Fruit fly (Drosophila melanogaster) whole organism, prepupa: ENCODE measurements around the gene CG17717.

Experiments
- Blimp-1 ChIP-seq: fragments of 200-800 bp; sonication (Bioruptor generic); optimal IDR thresholded peaks from 3 replicates; lab custom pipeline; 2017; ENCODE audit warnings: missing biosample characterization, missing genetic modification characterization, mild to moderate bottlenecking, moderate library complexity, missing genetic modification reagents
- CG10631 ChIP-seq: fragments of 200-800 bp; sonication (Bioruptor generic); optimal IDR thresholded peaks from 2 replicates; lab custom pipeline; 2016; ENCODE audit warnings: missing biosample characterization, missing genetic modification characterization
- CG10669 ChIP-seq: fragments of 200-800 bp; sonication (Bioruptor generic); optimal IDR thresholded peaks from 3 replicates; lab custom pipeline; 2018; ENCODE audit warnings: missing biosample characterization, mild to moderate bottlenecking, missing genetic modification characterization, moderate library complexity
- CG11294 ChIP-seq: fragments of 200-800 bp; sonication (Bioruptor generic); IDR thresholded peaks from 2 replicates; pipeline ENCODE4 v1.3.6; 2022; ENCODE audit warnings: missing biosample characterization, missing genetic modification characterization
- CG11762 ChIP-seq: fragments of 200-800 bp; sonication (Bioruptor generic); optimal IDR thresholded peaks from 3 replicates; lab custom pipeline; 2016; ENCODE audit warnings: missing biosample characterization, missing genetic modification characterization; ENCODE audit not compliant: insufficient read depth
- CG15336 ChIP-seq: fragments of 200-800 bp; sonication (Bioruptor generic); IDR thresholded peaks from 2 replicates; pipeline ENCODE4 v1.3.6; 2022; ENCODE audit warnings: missing biosample characterization, missing genetic modification characterization
- CG1621 ChIP-seq: fragments of 200-800 bp; sonication (Bioruptor generic); optimal IDR thresholded peaks from 3 replicates; lab custom pipeline; 2018; ENCODE audit warnings: missing biosample characterization, mild to moderate bottlenecking, missing genetic modification characterization
- CG16779 ChIP-seq: fragments of 200-800 bp; sonication (Bioruptor generic); optimal IDR thresholded peaks from 3 replicates; lab custom pipeline; 2017; ENCODE audit warnings: missing biosample characterization, mild to moderate bottlenecking, missing genetic modification characterization
- CG3032 ChIP-seq: fragments of 200-800 bp; optimal IDR thresholded peaks from 2 replicates; lab custom pipeline; 2019; ENCODE audit warnings: missing biosample characterization, mild to moderate bottlenecking, missing genetic modification characterization, moderate library complexity
- CG32006 ChIP-seq: fragments of 200-800 bp; sonication (Bioruptor generic); optimal IDR thresholded peaks from 3 replicates; lab custom pipeline; 2017; ENCODE audit warnings: missing biosample characterization, mild to moderate bottlenecking, missing genetic modification characterization
- CG3919 ChIP-seq: fragments of 200-800 bp; sonication (Bioruptor generic); optimal IDR thresholded peaks from 3 replicates; lab custom pipeline; 2016; ENCODE audit warnings: missing biosample characterization, missing genetic modification characterization
- CG4318 ChIP-seq: fragments of 200-800 bp; sonication (Bioruptor generic); optimal IDR thresholded peaks from 3 replicates; lab custom pipeline; 2017; ENCODE audit warnings: missing biosample characterization, mild to moderate bottlenecking, missing genetic modification characterization
- CG6163 ChIP-seq: fragments of 200-800 bp; sonication (Bioruptor generic); IDR thresholded peaks from 3 replicates; pipeline ENCODE4 v1.3.6; 2022; ENCODE audit warnings: missing biosample characterization, missing genetic modification characterization
- CG6276 ChIP-seq: fragments of 200-800 bp; sonication (Bioruptor generic); optimal IDR thresholded peaks from 2 replicates; lab custom pipeline; 2017; ENCODE audit warnings: missing biosample characterization, mild to moderate bottlenecking, missing genetic modification characterization
- CG6792 ChIP-seq: fragments of 200-800 bp; sonication (Bioruptor generic); optimal IDR thresholded peaks from 3 replicates; lab custom pipeline; 2016; ENCODE audit warnings: missing biosample characterization, missing genetic modification characterization
- CG6808 ChIP-seq: fragments of 200-800 bp; sonication (Bioruptor generic); optimal IDR thresholded peaks from 3 replicates; lab custom pipeline; 2017; ENCODE audit warnings: missing biosample characterization, missing genetic modification characterization, mild to moderate bottlenecking, moderate library complexity, missing genetic modification reagents
- CG6854 ChIP-seq: fragments of 200-800 bp; sonication (Bioruptor generic); optimal IDR thresholded peaks from 2 replicates; lab custom pipeline; 2017; ENCODE audit warnings: missing biosample characterization, mild to moderate bottlenecking, missing genetic modification characterization
- CG8119 ChIP-seq: fragments of 200-800 bp; sonication (Bioruptor generic); IDR thresholded peaks from 3 replicates; pipeline ENCODE4 v1.3.6; 2022; ENCODE audit warnings: missing biosample characterization, missing genetic modification characterization
- CG8319 ChIP-seq: fragments of 200-800 bp; sonication (Bioruptor generic); optimal IDR thresholded peaks from 3 replicates; lab custom pipeline; 2016; ENCODE audit warnings: missing biosample characterization, missing genetic modification characterization
- Eip78C ChIP-seq: fragments of 200-800 bp; sonication (Bioruptor generic); peaks from one replicate; lab custom pipeline; 2016; ENCODE audit warnings: missing biosample characterization, missing genetic modification characterization
- Eip93F ChIP-seq: fragments of 200-800 bp; sonication (Bioruptor generic); optimal IDR thresholded peaks from 2 replicates; lab custom pipeline; 2016; ENCODE audit warnings: missing biosample characterization, mild to moderate bottlenecking, missing genetic modification characterization
- Ets21C ChIP-seq: fragments of 200-800 bp; sonication (Bioruptor generic); optimal IDR thresholded peaks from 3 replicates; lab custom pipeline; 2016; ENCODE audit warnings: missing biosample characterization, missing genetic modification characterization
- Ets96B ChIP-seq: fragments of 200-800 bp; optimal IDR thresholded peaks from 2 replicates; lab custom pipeline; 2019; ENCODE audit warnings: missing biosample characterization, mild to moderate bottlenecking, missing genetic modification characterization, moderate library complexity
- Gug ChIP-seq: fragments of 200-800 bp; sonication (Bioruptor generic); IDR thresholded peaks from 2 replicates; pipeline ENCODE4 v1.3.6; 2022; ENCODE audit warnings: missing biosample characterization, missing genetic modification characterization
- Hr38 ChIP-seq: sonication (Bioruptor generic); optimal IDR thresholded peaks from 2 replicates; lab custom pipeline; 2016; ENCODE audit warnings: missing biosample characterization, missing genetic modification characterization
- Hr39 ChIP-seq: fragments of 200-800 bp; sonication (Bioruptor generic); optimal IDR thresholded peaks from 2 replicates; lab custom pipeline; 2016; ENCODE audit warnings: missing biosample characterization, missing genetic modification characterization
- Hr4 ChIP-seq: fragments of 200-800 bp; sonication (Bioruptor generic); optimal IDR thresholded peaks from 3 replicates; lab custom pipeline; 2016; ENCODE audit warnings: missing biosample characterization, missing genetic modification characterization
- Lpt ChIP-seq: fragments of 200-800 bp; sonication (Bioruptor generic); optimal IDR thresholded peaks from 3 replicates; lab custom pipeline; 2016; ENCODE audit warnings: missing biosample characterization, missing genetic modification characterization
- OdsH ChIP-seq: fragments of 200-800 bp; sonication (Bioruptor generic); optimal IDR thresholded peaks from 3 replicates; lab custom pipeline; 2016; ENCODE audit warnings: missing biosample characterization, missing genetic modification characterization
- Sox102F ChIP-seq: fragments of 200-800 bp; sonication (Bioruptor generic); optimal IDR thresholded peaks from 2 replicates; lab custom pipeline; 2016; ENCODE audit warnings: missing biosample characterization, mild to moderate bottlenecking, missing genetic modification characterization
- achi ChIP-seq: fragments of 200-800 bp; sonication (Bioruptor generic); optimal IDR thresholded peaks from 3 replicates; lab custom pipeline; 2016; ENCODE audit warnings: missing biosample characterization, missing genetic modification characterization
- acj6 ChIP-seq: fragments of 200-800 bp; sonication (Bioruptor generic); optimal IDR thresholded peaks from 3 replicates; lab custom pipeline; 2016; ENCODE audit warnings: missing biosample characterization, missing genetic modification characterization
- cyc ChIP-seq: fragments of 200-800 bp; sonication (Bioruptor generic); optimal IDR thresholded peaks from 3 replicates; lab custom pipeline; 2016; ENCODE audit warnings: missing biosample characterization, missing genetic modification characterization
- dac ChIP-seq: fragments of 200-800 bp; sonication (Bioruptor generic); optimal IDR thresholded peaks from 2 replicates; lab custom pipeline; 2017; ENCODE audit warnings: missing biosample characterization, mild to moderate bottlenecking, missing genetic modification characterization
- dsx ChIP-seq: fragments of 200-800 bp; optimal IDR thresholded peaks from 3 replicates; lab custom pipeline; 2019; ENCODE audit warnings: missing biosample characterization, mild to moderate bottlenecking, missing genetic modification characterization, moderate library complexity; ENCODE audit not compliant: poor library complexity, severe bottlenecking
- eg ChIP-seq: fragments of 200-800 bp; sonication (Bioruptor generic); IDR thresholded peaks from 3 replicates; pipeline ENCODE4 v1.3.6; 2022; ENCODE audit warnings: missing biosample characterization, missing genetic modification characterization
- esn ChIP-seq: fragments of 200-800 bp; sonication (Bioruptor generic); optimal IDR thresholded peaks from 2 replicates; lab custom pipeline; 2016; ENCODE audit warnings: missing biosample characterization, mild to moderate bottlenecking, missing genetic modification characterization, moderate library complexity
- lz ChIP-seq: fragments of 200-800 bp; sonication (Bioruptor generic); optimal IDR thresholded peaks from 3 replicates; lab custom pipeline; 2016; ENCODE audit warnings: missing biosample characterization, missing genetic modification characterization
- net ChIP-seq: fragments of 200-800 bp; sonication (Bioruptor generic); optimal IDR thresholded peaks from 3 replicates; lab custom pipeline; 2016; ENCODE audit warnings: missing biosample characterization, missing genetic modification characterization
- pdm3 ChIP-seq: fragments of 200-800 bp; sonication (Bioruptor generic); optimal IDR thresholded peaks from 3 replicates; lab custom pipeline; 2016; ENCODE audit warnings: missing biosample characterization, missing genetic modification characterization
- salr ChIP-seq, 2 experiments: fragments of 200-800 bp; sonication (Bioruptor generic); optimal IDR thresholded peaks; 3 replicates each; lab custom pipeline; 2016 to 2018; ENCODE audit warnings: missing biosample characterization in 2 of 2, missing genetic modification characterization in 2 of 2, mild to moderate bottlenecking in 1 of 2
- spab ChIP-seq: fragments of 200-800 bp; sonication (Bioruptor generic); optimal IDR thresholded peaks from 2 replicates; lab custom pipeline; 2017; ENCODE audit warnings: missing biosample characterization, mild to moderate bottlenecking, missing genetic modification characterization, missing genetic modification reagents

Gene CG17717

dm6 chrX:6615476-6615875 lies 26.4 kb downstream of the CG17717 start (continued):
- peak; percentile 71 for TF ChIP-seq CG6163
- TF ChIP-seq lz (GFP tag; lab: Kevin White, UChicago) = peak; percentile 45
- TF ChIP-seq dsx = no peak
- TF ChIP-seq dac = no peak
- TF ChIP-seq CG6792 (GFP tag; lab: Kevin White, UChicago) = no peak
- peak; percentile 49; the same call in 1 of the 3 replicates for TF ChIP-seq eg (GFP tag; lab: Robert Waterston, UW)
- TF ChIP-seq CG6854 (GFP tag; lab: Kevin White, UChicago) = no peak
- peak; percentile 29 for TF ChIP-seq acj6 (GFP tag; lab: Kevin White, UChicago)
- TF ChIP-seq Sox102F = no peak
- no peak for TF ChIP-seq Lpt (GFP tag; lab: Kevin White, UChicago)
- no peak for TF ChIP-seq CG8319 (GFP tag; lab: Kevin White, UChicago)

dm6 chrX:6616771-6617170 lies 27.7 kb downstream of the CG17717 start:
- no peak for TF ChIP-seq CG10669 (GFP tag; lab: Kevin White, UChicago)
- no peak for TF ChIP-seq cyc (GFP tag; lab: Kevin White, UChicago)
- TF ChIP-seq Eip93F (GFP tag; lab: Kevin White, UChicago) = no peak
- no peak for TF ChIP-seq spab

dm6 chrX:6617372-6617771 lies 28.3 kb downstream of the CG17717 start:
- TF ChIP-seq Hr38 (GFP tag; lab: Kevin White, UChicago) = no peak
- TF ChIP-seq OdsH (GFP tag; lab: Kevin White, UChicago) = peak; percentile 50
- peak; percentile 33 for TF ChIP-seq Ets96B (tag; lab: Kevin White, UChicago)
- TF ChIP-seq CG32006 (GFP tag; lab: Kevin White, UChicago) = peak; percentile 69
- peak; percentile 65 for TF ChIP-seq CG8119
- peak; percentile 1 for TF ChIP-seq CG6792 (GFP tag; lab: Kevin White, UChicago)
- peak; percentile 24 for TF ChIP-seq net (GFP tag; lab: Kevin White, UChicago)
- no peak for TF ChIP-seq Blimp-1 (GFP tag; lab: Kevin White, UChicago)
- peak; percentile 49 for TF ChIP-seq Hr4 (GFP tag; lab: Kevin White, UChicago)
- TF ChIP-seq CG6276 = peak; percentile 37
- peak; percentile 42 for TF ChIP-seq pdm3
- TF ChIP-seq esn (GFP tag; lab: Kevin White, UChicago) = no peak
- peak; percentile 12 for TF ChIP-seq Lpt (GFP tag; lab: Kevin White, UChicago)
- TF ChIP-seq Ets21C (GFP tag; lab: Kevin White, UChicago) = no peak
- TF ChIP-seq spab = no peak
- TF ChIP-seq lz (GFP tag; lab: Kevin White, UChicago) = no peak
- TF ChIP-seq CG6854 (GFP tag; lab: Kevin White, UChicago) = no peak
- peak; percentile 30 for TF ChIP-seq acj6 (GFP tag; lab: Kevin White, UChicago)
- TF ChIP-seq CG16779 = no peak
- TF ChIP-seq Hr39 (GFP tag; lab: Kevin White, UChicago) = peak; percentile 5
- peak; percentile 70 for TF ChIP-seq Eip78C
- TF ChIP-seq CG6808 = peak; percentile 13
- 0 out of 2 replicates have a peak, but pooled peaks have one; percentile 24 for TF ChIP-seq CG11294
- TF ChIP-seq eg (GFP tag; lab: Robert Waterston, UW) = peak; percentile 78
- peak; percentile 46 for TF ChIP-seq CG4318
- no peak for TF ChIP-seq CG1621 (tag; lab: Kevin White, UChicago)
- TF ChIP-seq CG11762 (GFP tag; lab: Kevin White, UChicago) = peak; percentile 13
- no peak for TF ChIP-seq CG3032
- peak; percentile 18 for TF ChIP-seq CG3919 (GFP tag; lab: Kevin White, UChicago)
- TF ChIP-seq achi (GFP tag; lab: Kevin White, UChicago) = peak; percentile 35
- peak; percentile 29 for TF ChIP-seq CG10631
- TF ChIP-seq salr (GFP tag; optimal IDR thresholded peaks at IDR 0.05; lab: Kevin White, UChicago) = peak in 1 of 2 experiments; percentile 32
- peak; percentile 59; the same call in 2 of the 3 replicates for TF ChIP-seq CG6163
- peak; percentile 62 for TF ChIP-seq CG15336 (GFP tag; lab: Robert Waterston, UW)
- peak; percentile 46 for TF ChIP-seq Gug (GFP tag; lab: Robert Waterston, UW)
